Worm (Caenorhabditis elegans): ENCODE measurements around the gene Y38E10A.14.

The Y38E10A.14 gene

ce11 chrII:12666042-12666441, 41.7 kb upstream of the Y38E10A.14 start:
- TF ChIP-seq ceh-6 (GFP tag; optimal IDR thresholded peaks at IDR 0.05) (no peak), fkh-10 (GFP tag; optimal IDR thresholded peaks at IDR 0.05) (no peak), ceh-34 (tag; optimal IDR thresholded peaks at IDR 0.05) (no peak), ceh-2 (tag; optimal IDR thresholded peaks at IDR 0.05) (no peak), hlh-6 (tag; optimal IDR thresholded peaks at IDR 0.05) (no peak), unc-42 (tag; optimal IDR thresholded peaks at IDR 0.05) (no peak)

DNA sequence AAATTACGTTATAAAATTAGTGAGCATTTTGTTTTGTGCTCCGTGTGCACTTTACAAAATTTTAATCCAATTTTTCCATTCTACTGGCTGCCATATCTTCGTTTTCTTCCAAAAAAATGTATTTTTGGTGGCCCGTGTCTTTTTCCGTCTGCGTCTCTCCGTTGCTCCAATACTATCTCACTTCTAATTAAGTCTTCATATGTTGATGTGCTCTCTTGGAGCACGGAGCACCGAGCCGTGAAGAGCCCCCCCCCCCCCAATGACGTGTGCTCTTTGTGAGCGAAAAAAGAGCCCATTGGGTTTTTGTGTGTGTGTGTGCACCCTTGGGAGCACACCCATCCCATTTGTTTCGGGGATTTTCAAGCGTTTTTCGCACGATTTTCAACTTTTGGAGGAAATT, 40.7 kb upstream of the Y38E10A.14 start:
- TF ChIP-seq unc-42 (tag; optimal IDR thresholded peaks at IDR 0.05) (peak; percentile 43), nfya-1 (tag; optimal IDR thresholded peaks at IDR 0.05) (no peak), ceh-45 (GFP tag; IDR thresholded peaks at IDR 0.05) (no peak), ceh-14 (tag; optimal IDR thresholded peaks at IDR 0.05) (peak; percentile 64), ceh-31 (tag; optimal IDR thresholded peaks at IDR 0.05) (peak; percentile 35)

DNA sequence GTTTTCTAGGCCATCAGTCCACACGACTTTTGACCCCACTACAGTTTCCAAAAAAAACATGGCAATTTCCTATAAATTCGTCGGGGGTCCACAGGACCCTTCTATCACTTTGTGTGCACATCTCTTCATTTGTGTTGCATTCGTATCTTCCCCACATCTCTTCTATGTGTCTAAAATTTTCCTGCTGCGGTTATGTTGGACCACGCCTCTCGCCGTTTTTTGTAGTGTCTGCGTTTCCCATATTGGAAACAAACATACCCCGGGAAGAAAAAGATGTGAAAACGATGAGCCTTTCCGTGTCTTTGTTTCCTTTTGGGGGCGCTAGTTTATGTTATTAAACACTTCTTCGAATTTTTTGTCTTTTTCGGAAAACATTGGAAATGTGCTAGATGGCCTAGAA, 37.6 kb upstream of the Y38E10A.14 start:
- TF ChIP-seq hlh-15 (tag; optimal IDR thresholded peaks at IDR 0.05): no peak
- peak; percentile 30 for TF ChIP-seq ceh-31 (tag; optimal IDR thresholded peaks at IDR 0.05)

ce11 chrII:12659676-12660371, 35.5 kb upstream of the Y38E10A.14 start:
- no peak for TF ChIP-seq pax-1 (tag; optimal IDR thresholded peaks at IDR 0.05)
- TF ChIP-seq hlh-8 (tag; optimal IDR thresholded peaks at IDR 0.05): peak; percentile 80
- TF ChIP-seq unc-42 (tag; optimal IDR thresholded peaks at IDR 0.05): peak; percentile 47
- TF ChIP-seq dve-1 (tag; optimal IDR thresholded peaks at IDR 0.05): peak; percentile 81
- TF ChIP-seq pqm-1 (tag; optimal IDR thresholded peaks at IDR 0.05): no peak
- TF ChIP-seq sox-4 (tag; optimal IDR thresholded peaks at IDR 0.05): no peak
- peak; percentile 24 for TF ChIP-seq rnt-1 (tag; optimal IDR thresholded peaks at IDR 0.05)
- TF ChIP-seq ceh-31 (tag; optimal IDR thresholded peaks at IDR 0.05): peak; percentile 36
- peak; percentile 73 for TF ChIP-seq ceh-18 (tag; optimal IDR thresholded peaks at IDR 0.05)

DNA sequence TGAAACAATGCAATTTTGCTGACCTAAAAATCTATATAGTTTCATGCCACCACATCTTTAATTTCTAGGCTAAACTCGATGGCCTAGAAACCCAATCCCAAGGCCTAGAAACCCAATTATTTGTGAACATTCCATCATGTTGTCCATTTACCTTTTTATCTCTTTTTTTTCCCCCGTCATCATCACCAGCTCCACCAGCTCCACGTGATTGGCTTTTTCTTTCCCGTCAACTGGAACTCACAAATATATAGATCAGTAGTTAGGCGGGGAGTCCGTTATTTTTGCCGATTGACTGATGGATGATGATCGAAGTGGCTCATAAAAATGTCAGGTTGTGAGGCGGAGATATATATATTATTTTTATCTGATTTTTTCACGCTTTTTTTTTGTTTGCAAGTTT, 34.1 kb upstream of the Y38E10A.14 start:
- no peak for TF ChIP-seq pha-4 (tag; optimal IDR thresholded peaks at IDR 0.05)
- no peak for TF ChIP-seq T23F11.4 (GFP tag; optimal IDR thresholded peaks at IDR 0.05)
- no peak for TF ChIP-seq fkh-6 (tag; optimal IDR thresholded peaks at IDR 0.05)
- TF ChIP-seq mec-3 (tag; optimal IDR thresholded peaks at IDR 0.05; ENCODE audit: borderline replicate concordance): no peak
- no peak for TF ChIP-seq sox-4 (tag; optimal IDR thresholded peaks at IDR 0.05)
- TF ChIP-seq pha-2 (tag; optimal IDR thresholded peaks at IDR 0.05): no peak
- TF ChIP-seq pqm-1 (tag; optimal IDR thresholded peaks at IDR 0.05): no peak

DNA sequence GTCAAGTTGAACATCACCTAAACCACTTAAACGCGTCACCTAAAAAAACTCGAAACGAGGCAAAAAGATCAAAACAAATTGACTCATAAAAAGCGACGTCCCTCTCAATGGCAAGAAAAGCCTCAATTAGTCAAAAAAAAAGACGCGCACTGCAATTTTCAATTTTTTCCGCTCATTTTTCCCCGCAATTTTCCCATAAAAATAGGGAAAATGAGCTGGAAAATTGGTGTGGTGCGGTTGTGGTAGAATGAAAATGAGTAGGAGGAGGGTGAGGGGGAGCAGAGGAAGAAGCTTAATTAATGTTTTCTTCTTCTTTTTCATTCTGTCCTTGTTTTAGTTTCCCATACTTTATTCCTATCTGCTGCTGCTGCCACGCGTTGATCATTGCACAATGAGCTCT, 33.3 kb upstream of the Y38E10A.14 start:
- no peak for TF ChIP-seq sdc-2 (tag; optimal IDR thresholded peaks at IDR 0.05)
- peak; percentile 63 for TF ChIP-seq ceh-14 (tag; optimal IDR thresholded peaks at IDR 0.05)
- no peak for TF ChIP-seq ztf-16 (tag; optimal IDR thresholded peaks at IDR 0.05)
- no peak for TF ChIP-seq syd-9 (tag; optimal IDR thresholded peaks at IDR 0.05)

ce11 chrII:12655816-12656215, 31.5 kb upstream of the Y38E10A.14 start:
- no peak for TF ChIP-seq fax-1 (tag; optimal IDR thresholded peaks at IDR 0.05)
- no peak for TF ChIP-seq dmd-4 (tag; optimal IDR thresholded peaks at IDR 0.05; ENCODE audit: borderline replicate concordance)
- no peak for TF ChIP-seq odd-2 (tag; optimal IDR thresholded peaks at IDR 0.05)
- TF ChIP-seq hlh-15 (tag; optimal IDR thresholded peaks at IDR 0.05): no peak
- TF ChIP-seq Y22D7AL.16 (tag; optimal IDR thresholded peaks at IDR 0.05): no peak
- TF ChIP-seq unc-86 (tag; optimal IDR thresholded peaks at IDR 0.05): no peak
- TF ChIP-seq ceh-24 (tag; optimal IDR thresholded peaks at IDR 0.05): no peak
- TF ChIP-seq unc-3 (GFP tag; conservative IDR thresholded peaks at IDR 0.05): no peak
- TF ChIP-seq unc-3 (tag; optimal IDR thresholded peaks at IDR 0.05): no peak
- TF ChIP-seq rnt-1 (tag; optimal IDR thresholded peaks at IDR 0.05): no peak
- TF ChIP-seq ceh-30 (tag; optimal IDR thresholded peaks at IDR 0.05): no peak
- no peak for TF ChIP-seq pqm-1 (tag; optimal IDR thresholded peaks at IDR 0.05)
- TF ChIP-seq gmeb-2 (tag; optimal IDR thresholded peaks at IDR 0.05): no peak

All from whole organism, late embryonic.